Fruit fly (Drosophila melanogaster) whole organism, embryonic: ENCODE results near the gene CG46460.

Experiments used
- ATbp ChIP-seq: fragments of 200-800 bp; sonication (Bioruptor generic); optimal IDR thresholded peaks from 2 replicates; lab custom pipeline; 2017; ENCODE audit warnings: missing biosample characterization, mild to moderate bottlenecking, missing genetic modification characterization, missing genetic modification reagents
- Blimp-1 ChIP-seq: fragments of 200-800 bp; sonication (Bioruptor generic); optimal IDR thresholded peaks from 3 replicates; lab custom pipeline; 2018; ENCODE audit warnings: missing biosample characterization, missing genetic modification characterization, mild to moderate bottlenecking, moderate library complexity, missing genetic modification reagents
- CG10267 ChIP-seq: fragments of 200-800 bp; sonication (Bioruptor generic); optimal IDR thresholded peaks from 2 replicates; lab custom pipeline; 2018; ENCODE audit warnings: missing biosample characterization, mild to moderate bottlenecking, missing genetic modification characterization, moderate library complexity
- CG10431 ChIP-seq: fragments of 200-800 bp; sonication (Bioruptor generic); optimal IDR thresholded peaks from 3 replicates; lab custom pipeline; 2018; ENCODE audit warnings: missing biosample characterization, mild to moderate bottlenecking, missing genetic modification characterization
- CG12104 ChIP-seq: fragments of 200-800 bp; sonication (Bioruptor generic); optimal IDR thresholded peaks from 3 replicates; lab custom pipeline; 2016; ENCODE audit warnings: missing biosample characterization, missing genetic modification characterization
- CG12236 ChIP-seq: fragments of 200-800 bp; sonication (Bioruptor generic); optimal IDR thresholded peaks from 2 replicates; lab custom pipeline; 2016; ENCODE audit warnings: missing biosample characterization, missing genetic modification characterization
- CG12391 ChIP-seq: fragments of 200-800 bp; sonication (Bioruptor generic); optimal IDR thresholded peaks from 3 replicates; lab custom pipeline; 2018; ENCODE audit warnings: missing biosample characterization, mild to moderate bottlenecking, missing genetic modification characterization, moderate library complexity
- CG15601 ChIP-seq: fragments of 200-800 bp; sonication (Bioruptor generic); optimal IDR thresholded peaks from 3 replicates; lab custom pipeline; 2019; ENCODE audit warnings: missing biosample characterization, mild to moderate bottlenecking, missing genetic modification characterization, moderate library complexity
- CG15696 ChIP-seq: fragments of 200-800 bp; sonication (Bioruptor generic); optimal IDR thresholded peaks from 2 replicates; lab custom pipeline; 2019; ENCODE audit warnings: missing biosample characterization, mild to moderate bottlenecking, missing genetic modification characterization, moderate library complexity
- CG18619 ChIP-seq: fragments of 200-800 bp; sonication (Bioruptor generic); optimal IDR thresholded peaks from 3 replicates; lab custom pipeline; 2017; ENCODE audit warnings: missing biosample characterization, mild to moderate bottlenecking, missing genetic modification characterization
- CG2199 ChIP-seq: fragments of 200-800 bp; sonication (Bioruptor generic); IDR thresholded peaks from 3 replicates; pipeline ENCODE4 v1.3.6; 2022; ENCODE audit warnings: missing biosample characterization, missing genetic modification characterization
- CG3407 ChIP-seq: fragments of 200-800 bp; sonication (Bioruptor generic); optimal IDR thresholded peaks from 2 replicates; lab custom pipeline; 2018; ENCODE audit warnings: missing biosample characterization, mild to moderate bottlenecking, missing genetic modification characterization
- CG34224 ChIP-seq: fragments of 200-800 bp; sonication (Bioruptor generic); IDR thresholded peaks from 3 replicates; pipeline ENCODE4 v1.3.6; 2022; ENCODE audit warnings: missing biosample characterization, missing genetic modification characterization; ENCODE audit not compliant: partially characterized antibody
- CG6254 ChIP-seq: fragments of 200-800 bp; sonication (Bioruptor generic); optimal IDR thresholded peaks from 3 replicates; lab custom pipeline; 2017; ENCODE audit warnings: mild to moderate bottlenecking, missing biosample characterization, missing genetic modification reagents, missing genetic modification characterization
- CG6654 ChIP-seq: fragments of 200-800 bp; sonication (Bioruptor generic); optimal IDR thresholded peaks from 2 replicates; lab custom pipeline; 2017; ENCODE audit warnings: missing biosample characterization, mild to moderate bottlenecking, missing genetic modification characterization
- CG7839 ChIP-seq: fragments of 200-800 bp; sonication (Bioruptor generic); optimal IDR thresholded peaks from 3 replicates; lab custom pipeline; 2018; ENCODE audit warnings: missing biosample characterization, mild to moderate bottlenecking, missing genetic modification characterization, moderate library complexity
- CG7987 ChIP-seq: fragments of 200-800 bp; sonication (Bioruptor generic); optimal IDR thresholded peaks from 2 replicates; lab custom pipeline; 2018; ENCODE audit warnings: missing biosample characterization, mild to moderate bottlenecking, missing genetic modification characterization, moderate library complexity
- CG8290 ChIP-seq, 3 experiments: fragments of 200-800 bp; sonication (Bioruptor generic); optimal IDR thresholded peaks; 2 replicates each; lab custom pipeline; 2016 to 2019; ENCODE audit warnings: missing biosample characterization in 3 of 3, missing genetic modification characterization in 3 of 3, mild to moderate bottlenecking in 2 of 3, moderate library complexity in 1 of 3
- CG9727 ChIP-seq: fragments of 200-800 bp; sonication (Bioruptor generic); optimal IDR thresholded peaks from 3 replicates; lab custom pipeline; 2017; ENCODE audit warnings: missing biosample characterization, mild to moderate bottlenecking, missing genetic modification characterization
- Dfd ChIP-seq, 2 experiments: fragments of >200 bp; optimal IDR thresholded peaks; 2 replicates each; lab custom pipeline; 2017; ENCODE audit warnings: missing biosample characterization in 2 of 2, missing genetic modification characterization in 2 of 2
- Dip3 ChIP-seq: fragments of 200-800 bp; sonication (Bioruptor generic); optimal IDR thresholded peaks from 3 replicates; lab custom pipeline; 2016; ENCODE audit warnings: missing biosample characterization, missing genetic modification characterization
- Elba2 ChIP-seq: fragments of 200-800 bp; sonication (Bioruptor generic); optimal IDR thresholded peaks from 3 replicates; lab custom pipeline; 2016; ENCODE audit warnings: missing biosample characterization, missing genetic modification characterization
- Pdp1 ChIP-seq, 2 experiments: fragments of 200-800 bp; sonication (Bioruptor generic); optimal IDR thresholded peaks; 3 replicates each; lab custom pipeline; 2016; ENCODE audit warnings: missing biosample characterization in 2 of 2, missing genetic modification characterization in 2 of 2, mild to moderate bottlenecking in 1 of 2, moderate library complexity in 1 of 2
- Ptx1 ChIP-seq: fragments of 200-800 bp; sonication (Bioruptor generic); IDR thresholded peaks from 2 replicates; pipeline ENCODE4 v1.3.6; 2022; ENCODE audit warnings: missing biosample characterization, missing genetic modification characterization
- Rfx ChIP-seq: fragments of 200-800 bp; sonication (Bioruptor generic); IDR thresholded peaks from 2 replicates; pipeline ENCODE4 v1.3.6; 2022; ENCODE audit warnings: missing biosample characterization, missing genetic modification characterization
- Sry-β ChIP-seq: fragments of 200-800 bp; sonication (Bioruptor generic); optimal IDR thresholded peaks from 2 replicates; lab custom pipeline; 2018; ENCODE audit warnings: missing biosample characterization, mild to moderate bottlenecking, missing genetic modification characterization, moderate library complexity
- Sry-δ ChIP-seq: fragments of 200-800 bp; sonication (Bioruptor generic); optimal IDR thresholded peaks from 2 replicates; lab custom pipeline; 2016; ENCODE audit warnings: missing biosample characterization, missing genetic modification characterization
- Stat92E ChIP-seq, 3 experiments: fragments of >200 bp in 2 of 3; fragments of 200-800 bp in 1 of 3; sonication (Bioruptor generic) in 1 of 3; optimal IDR thresholded peaks; 2 replicates each; lab custom pipeline; 2017 to 2019; ENCODE audit warnings: missing biosample characterization in 3 of 3, missing genetic modification characterization in 3 of 3, mild to moderate bottlenecking in 1 of 3, moderate library complexity in 1 of 3
- Trl ChIP-seq, 3 experiments: fragments of >200 bp in 2 of 3; fragments of 200-800 bp in 1 of 3; sonication (Bioruptor generic) in 1 of 3; optimal IDR thresholded peaks; 2 replicates in 1 of 3; 3 replicates in 2 of 3; lab custom pipeline; 2016 to 2017; ENCODE audit warnings: missing biosample characterization in 1 of 3, missing genetic modification characterization in 1 of 3
- ara ChIP-seq: fragments of 200-800 bp; sonication (Bioruptor generic); IDR thresholded peaks from 2 replicates; pipeline ENCODE4 v1.3.6; 2022; ENCODE audit warnings: missing biosample characterization, missing genetic modification characterization
- bsh ChIP-seq, 2 experiments: fragments of 200-800 bp; sonication (Bioruptor generic); optimal IDR thresholded peaks; 2 replicates each; lab custom pipeline; 2017 to 2018; ENCODE audit warnings: mild to moderate bottlenecking in 2 of 2, missing biosample characterization in 2 of 2, missing genetic modification characterization in 2 of 2, moderate library complexity in 1 of 2
- chif ChIP-seq, 2 experiments: fragments of 200-800 bp; sonication (Bioruptor generic); optimal IDR thresholded peaks; 3 replicates each; lab custom pipeline; 2016; ENCODE audit warnings: missing biosample characterization in 2 of 2, missing genetic modification characterization in 2 of 2
- chinmo ChIP-seq: fragments of 200-800 bp; sonication (Bioruptor generic); IDR thresholded peaks from 4 replicates; pipeline ENCODE4 v1.3.6; 2022; ENCODE audit warnings: missing biosample characterization, missing genetic modification characterization; ENCODE audit not compliant: partially characterized antibody
- fd102C ChIP-seq: fragments of 200-800 bp; sonication (Bioruptor generic); optimal IDR thresholded peaks from 2 replicates; lab custom pipeline; 2018; ENCODE audit warnings: missing biosample characterization, mild to moderate bottlenecking, missing genetic modification characterization, moderate library complexity
- kni ChIP-seq: fragments of 200-800 bp; sonication (Bioruptor generic); optimal IDR thresholded peaks from 3 replicates; lab custom pipeline; 2017; ENCODE audit warnings: mild to moderate bottlenecking, missing biosample characterization, missing genetic modification reagents, missing genetic modification characterization
- nerfin-2 ChIP-seq: fragments of 200-800 bp; sonication (Bioruptor generic); IDR thresholded peaks from 2 replicates; pipeline ENCODE4 v1.3.6; 2022; ENCODE audit warnings: missing biosample characterization, missing genetic modification characterization; ENCODE audit not compliant: partially characterized antibody
- nom ChIP-seq: fragments of 200-800 bp; sonication (Bioruptor generic); optimal IDR thresholded peaks from 2 replicates; lab custom pipeline; 2017; ENCODE audit warnings: missing biosample characterization, missing genetic modification characterization, mild to moderate bottlenecking, moderate library complexity, missing genetic modification reagents
- ro ChIP-seq: fragments of 200-800 bp; sonication (Bioruptor generic); IDR thresholded peaks from 2 replicates; pipeline ENCODE4 v1.3.6; 2022; ENCODE audit warnings: missing biosample characterization, missing genetic modification characterization
- row ChIP-seq: fragments of 200-800 bp; sonication (Bioruptor generic); IDR thresholded peaks from 3 replicates; pipeline ENCODE4 v1.3.6; 2022; ENCODE audit warnings: missing biosample characterization, missing genetic modification characterization
- salm ChIP-seq: fragments of 200-800 bp; sonication (Bioruptor generic); optimal IDR thresholded peaks from 2 replicates; lab custom pipeline; 2018; ENCODE audit warnings: missing biosample characterization, mild to moderate bottlenecking, missing genetic modification characterization
- sqz ChIP-seq: fragments of 200-800 bp; sonication (Bioruptor generic); optimal IDR thresholded peaks from 3 replicates; lab custom pipeline; 2018; ENCODE audit warnings: missing biosample characterization, mild to moderate bottlenecking, missing genetic modification characterization
- toy ChIP-seq: fragments of 200-800 bp; sonication (Bioruptor generic); IDR thresholded peaks from 2 replicates; pipeline ENCODE4 v1.3.6; 2022; ENCODE audit warnings: missing biosample characterization, missing genetic modification characterization
- zfh1 ChIP-seq: fragments of 200-800 bp; sonication (Bioruptor generic); IDR thresholded peaks from 3 replicates; pipeline ENCODE4 v1.3.6; 2022; ENCODE audit warnings: missing biosample characterization, missing genetic modification characterization
- zfh2 ChIP-seq: fragments of 200-800 bp; sonication (Bioruptor generic); optimal IDR thresholded peaks from 2 replicates; lab custom pipeline; 2016; ENCODE audit warnings: missing biosample characterization, missing genetic modification characterization

CG46460 gene

DNA sequence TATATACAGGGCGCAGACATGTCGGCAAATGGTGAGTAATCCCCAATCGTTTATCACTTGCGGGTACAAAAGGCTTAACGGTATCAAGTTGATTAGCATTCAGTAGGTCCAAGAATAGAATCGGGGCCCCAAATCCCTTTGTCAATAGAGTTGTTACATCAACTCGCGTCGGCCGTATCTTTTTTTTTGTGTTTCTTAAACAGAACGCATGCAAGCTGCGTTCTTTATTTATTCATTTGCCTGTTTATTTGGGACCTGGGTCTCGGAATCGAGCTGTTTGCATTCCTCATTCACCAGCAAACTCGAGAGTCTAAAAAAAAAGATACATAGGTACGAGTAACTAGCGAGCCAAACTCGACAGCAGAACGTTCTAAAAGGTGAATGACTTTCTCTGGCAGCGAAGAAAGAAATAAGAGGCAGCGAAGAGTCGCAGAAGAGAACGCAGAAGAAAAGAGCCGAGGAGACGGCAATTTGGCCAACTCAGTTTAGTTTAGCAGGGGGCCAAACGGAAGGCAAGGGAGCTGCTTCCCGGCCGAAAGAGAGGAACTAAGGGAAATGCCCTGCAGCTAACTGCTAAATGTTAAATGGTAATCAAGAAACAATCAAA, 45.2 kb upstream of the CG46460 start (continued):
- TF ChIP-seq salm (peak; percentile 16), kni (GFP tag; lab: Kevin White, UChicago) (peak; percentile 92), chif (GFP tag; optimal IDR thresholded peaks at IDR 0.05; lab: Kevin White, UChicago) (peak in 1 of 2 experiments; percentile 6), CG8290 (GFP tag; optimal IDR thresholded peaks at IDR 0.05; lab: Kevin White, UChicago) (peak; percentile 43), CG8290 (tag; optimal IDR thresholded peaks at IDR 0.05; lab: Kevin White, UChicago) (peak in 1 of 2 experiments; percentile 16), nom (GFP tag; lab: Kevin White, UChicago) (no peak), CG15696 (tag; lab: Kevin White, UChicago) (peak; percentile 82), CG10431 (GFP tag; lab: Kevin White, UChicago) (peak; percentile 74), CG9727 (GFP tag; lab: Kevin White, UChicago) (peak; percentile 59), CG15601 (tag; lab: Kevin White, UChicago) (peak; percentile 86), Pdp1 (GFP tag; optimal IDR thresholded peaks at IDR 0.05; lab: Kevin White, UChicago) (peak in 1 of 2 experiments; percentile 33), CG6254 (GFP tag; lab: Kevin White, UChicago) (peak; percentile 28), ara (peak; percentile 19; the same call in 1 of the 2 replicates), CG12391 (no peak), toy (GFP tag; lab: Robert Waterston, UW) (no peak), row (no peak), CG12236 (peak; percentile 10), Rfx (GFP tag; lab: Robert Waterston, UW) (no peak), Dip3 (GFP tag; lab: Kevin White, UChicago) (no peak), CG7839 (tag; lab: Kevin White, UChicago) (no peak), ATbp (GFP tag; lab: Kevin White, UChicago) (peak; percentile 62), CG12104 (GFP tag; lab: Kevin White, UChicago) (peak; percentile 0), Elba2 (GFP tag; lab: Kevin White, UChicago) (no peak), CG3407 (GFP tag; lab: Kevin White, UChicago) (peak; percentile 54), CG34224 (GFP tag; lab: Robert Waterston, UW) (no peak), zfh1 (GFP tag; lab: Robert Waterston, UW) (0 out of 3 replicates have a peak, but pooled peaks have one; percentile 16), CG6654 (no peak), Sry-β (GFP tag; lab: Kevin White, UChicago) (peak; percentile 16), CG10267 (tag; lab: Kevin White, UChicago) (peak; percentile 20), CG18619 (peak; percentile 14), Stat92E (GFP tag; optimal IDR thresholded peaks at IDR 0.05; lab: Kevin White, UChicago) (peak in 1 of 3 experiments; percentile 27), CG7987 (GFP tag; lab: Kevin White, UChicago) (peak; percentile 12), Trl (optimal IDR thresholded peaks at IDR 0.05; lab: Kevin White, UChicago) (no peak), Trl (GFP tag; optimal IDR thresholded peaks at IDR 0.05; lab: Kevin White, UChicago) (no peak), ro (no peak)
- TF ChIP-seq, all 482 proteins: peak for 66

DNA sequence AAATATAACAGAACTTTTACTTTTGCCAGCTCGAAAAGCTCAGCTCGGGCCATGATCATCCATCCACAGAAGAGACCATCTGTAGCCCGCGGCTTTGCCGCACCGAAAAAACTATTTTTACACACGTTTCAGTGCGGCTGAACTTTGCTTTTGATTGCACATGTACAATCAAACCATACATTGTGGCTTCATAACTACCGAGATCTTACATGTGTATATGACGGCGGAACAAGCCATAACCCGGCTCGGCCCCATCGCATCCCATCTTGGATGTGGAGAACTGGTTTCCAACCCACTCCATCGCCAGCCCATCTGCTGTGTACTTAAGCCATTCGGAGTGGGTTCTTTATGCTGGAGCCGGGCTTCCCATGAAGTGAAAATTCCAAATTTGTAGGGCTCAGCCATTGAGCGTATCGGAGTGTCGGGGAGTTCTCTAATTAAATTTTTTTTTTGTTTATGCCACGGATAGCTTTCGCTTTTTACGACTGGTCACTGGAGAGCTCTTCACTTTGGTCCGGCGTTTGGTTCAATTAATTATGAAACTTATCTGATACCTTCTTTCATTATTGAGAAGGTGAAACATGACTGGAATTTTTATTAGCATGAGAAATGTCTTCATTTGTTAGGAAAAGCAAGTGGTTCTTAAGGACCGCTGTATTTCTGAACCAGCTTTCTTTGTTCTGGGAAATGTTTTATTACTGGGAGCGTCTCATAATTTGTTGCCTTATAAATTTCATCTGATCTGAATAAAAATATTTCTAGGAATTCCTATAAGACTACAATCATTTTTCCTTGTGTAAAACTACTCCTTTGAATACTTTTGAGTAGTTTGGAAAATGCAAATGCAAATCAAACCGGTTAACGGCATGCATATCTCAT, 44.1 kb upstream of the CG46460 start:
- TF ChIP-seq Dfd (GFP tag; optimal IDR thresholded peaks at IDR 0.05; lab: Kevin White, UChicago) (no peak), nerfin-2 (peak; percentile 26; the same call in 1 of the 2 replicates), CG2199 (0 out of 3 replicates have a peak, but pooled peaks have one; percentile 30), zfh2 (GFP tag; lab: Kevin White, UChicago) (no peak), sqz (GFP tag; lab: Kevin White, UChicago) (peak; percentile 41), Ptx1 (GFP tag; lab: Robert Waterston, UW) (no peak), Blimp-1 (GFP tag; lab: Kevin White, UChicago) (peak; percentile 96), bsh (GFP tag; optimal IDR thresholded peaks at IDR 0.05; lab: Kevin White, UChicago) (peak in 1 of 2 experiments; percentile 11), kni (GFP tag; lab: Kevin White, UChicago) (peak; percentile 52), fd102C (GFP tag; lab: Kevin White, UChicago) (no peak), chinmo (GFP tag; lab: Robert Waterston, UW) (0 out of 4 replicates have a peak, but pooled peaks have one; percentile 41), Sry-δ (GFP tag; lab: Kevin White, UChicago) (no peak)
- TF ChIP-seq, all 482 proteins: peak for 7
